Worm (Caenorhabditis elegans) whole organism, L2 larva: ENCODE results near the gene cyp-23A1.

Experiments used
- C34F6.9 ChIP-seq: fragments of 150-350 bp; optimal IDR thresholded peaks from 2 replicates; lab custom pipeline; 2014; ENCODE audit warnings: missing biosample characterization, missing genetic modification characterization
- F13H6.1 ChIP-seq: sonication (generic microtip); optimal IDR thresholded peaks from 2 replicates; lab custom pipeline; 2016; ENCODE audit warnings: missing genetic modification characterization, missing compliant biosample characterization
- ZK546.5 ChIP-seq: sonication (generic microtip); optimal IDR thresholded peaks from 2 replicates; lab custom pipeline; 2017; ENCODE audit warnings: missing biosample characterization, missing genetic modification characterization
- alr-1 ChIP-seq: fragments of 150-350 bp; optimal IDR thresholded peaks from 2 replicates; lab custom pipeline; 2014; ENCODE audit warnings: missing biosample characterization, missing genetic modification characterization
- aly-2 ChIP-seq: fragments of 150-350 bp; optimal IDR thresholded peaks from 2 replicates; lab custom pipeline; 2014; ENCODE audit warnings: missing biosample characterization, missing genetic modification characterization
- blmp-1 ChIP-seq: sonication (generic microtip); optimal IDR thresholded peaks from 2 replicates; lab custom pipeline; 2017; ENCODE audit warnings: missing genetic modification characterization, mild to moderate bottlenecking, missing compliant biosample characterization, antibody characterized with exemption, moderate library complexity; ENCODE audit not compliant: insufficient read depth
- ceh-82 ChIP-seq: fragments of 150-350 bp; optimal IDR thresholded peaks from 2 replicates; lab custom pipeline; 2014; ENCODE audit warnings: missing biosample characterization, missing genetic modification characterization
- crh-2 ChIP-seq: sonication (generic microtip); optimal IDR thresholded peaks from 2 replicates; lab custom pipeline; 2017; ENCODE audit warnings: missing biosample characterization, missing genetic modification characterization
- dmd-4 ChIP-seq: sonication (generic microtip); optimal IDR thresholded peaks from 2 replicates; lab custom pipeline; 2017; ENCODE audit warnings: missing biosample characterization, missing genetic modification characterization
- egl-27 ChIP-seq: sonication (generic microtip); optimal IDR thresholded peaks from 3 replicates; lab custom pipeline; 2017; ENCODE audit warnings: missing biosample characterization, missing genetic modification reagents, missing genetic modification characterization
- elt-1 ChIP-seq: fragments of 150-350 bp; optimal IDR thresholded peaks from 2 replicates; lab custom pipeline; 2014; ENCODE audit warnings: missing biosample characterization, missing genetic modification characterization
- elt-3 ChIP-seq: sonication (generic microtip); optimal IDR thresholded peaks from 2 replicates; lab custom pipeline; 2017; ENCODE audit warnings: missing biosample characterization, missing genetic modification characterization
- gmeb-1 ChIP-seq: fragments of 150-350 bp; optimal IDR thresholded peaks from 2 replicates; lab custom pipeline; 2014; ENCODE audit warnings: missing biosample characterization, missing genetic modification characterization
- lin-11 ChIP-seq: fragments of 150-350 bp; sonication (generic microtip); optimal IDR thresholded peaks from 2 replicates; lab custom pipeline; 2014; ENCODE audit warnings: missing biosample characterization, missing genetic modification characterization, inconsistent platforms, mixed read lengths
- lin-39 ChIP-seq: fragments of 150-350 bp; optimal IDR thresholded peaks from 2 replicates; lab custom pipeline; 2014; ENCODE audit warnings: missing biosample characterization, missing genetic modification reagents, missing genetic modification characterization
- mab-5 ChIP-seq: fragments of 150-350 bp; optimal IDR thresholded peaks from 2 replicates; lab custom pipeline; 2014; ENCODE audit warnings: missing biosample characterization, missing genetic modification characterization
- mbf-1 ChIP-seq: sonication (generic microtip); optimal IDR thresholded peaks from 2 replicates; lab custom pipeline; 2017; ENCODE audit warnings: missing biosample characterization, missing genetic modification characterization
- nhr-10 ChIP-seq: sonication (generic microtip); optimal IDR thresholded peaks from 2 replicates; lab custom pipeline; 2017; ENCODE audit warnings: missing biosample characterization, missing genetic modification characterization
- nhr-12 ChIP-seq: fragments of 150-350 bp; optimal IDR thresholded peaks from 2 replicates; lab custom pipeline; 2014; ENCODE audit warnings: missing biosample characterization, missing genetic modification characterization
- nhr-129 ChIP-seq: fragments of 150-350 bp; optimal IDR thresholded peaks from 2 replicates; lab custom pipeline; 2014; ENCODE audit warnings: missing biosample characterization, missing genetic modification characterization
- nhr-21 ChIP-seq: fragments of 150-350 bp; optimal IDR thresholded peaks from 2 replicates; lab custom pipeline; 2014; ENCODE audit warnings: missing biosample characterization, missing genetic modification characterization
- nhr-23 ChIP-seq: fragments of 150-350 bp; optimal IDR thresholded peaks from 2 replicates; lab custom pipeline; 2014; ENCODE audit warnings: missing biosample characterization, missing genetic modification reagents, missing genetic modification characterization
- nhr-25 ChIP-seq: fragments of 150-350 bp; sonication (generic microtip); optimal IDR thresholded peaks from 3 replicates; lab custom pipeline; 2014; ENCODE audit warnings: missing biosample characterization, missing genetic modification characterization
- nhr-6 ChIP-seq: fragments of 150-350 bp; optimal IDR thresholded peaks from 2 replicates; lab custom pipeline; 2014; ENCODE audit warnings: missing biosample characterization, missing genetic modification characterization
- nhr-77 ChIP-seq: fragments of 150-350 bp; optimal IDR thresholded peaks from 2 replicates; lab custom pipeline; 2014; ENCODE audit warnings: missing biosample characterization, missing genetic modification characterization
- peb-1 ChIP-seq: fragments of 150-350 bp; optimal IDR thresholded peaks from 2 replicates; lab custom pipeline; 2014; ENCODE audit warnings: missing biosample characterization, missing genetic modification characterization
- skn-1 ChIP-seq: sonication (generic microtip); optimal IDR thresholded peaks from 2 replicates; lab custom pipeline; 2017; ENCODE audit warnings: missing biosample characterization, missing genetic modification characterization
- sma-3 ChIP-seq: sonication (generic microtip); optimal IDR thresholded peaks from 2 replicates; lab custom pipeline; 2016; ENCODE audit warnings: missing genetic modification reagents, missing genetic modification characterization, missing compliant biosample characterization
- sma-9 ChIP-seq, 2 experiments: fragments of 150-350 bp in 1 of 2; sonication (generic microtip) in 1 of 2; optimal IDR thresholded peaks; 2 replicates each; lab custom pipeline; 2014 to 2016; ENCODE audit warnings: missing genetic modification characterization in 2 of 2, mild to moderate bottlenecking in 1 of 2, missing biosample characterization in 1 of 2, missing compliant biosample characterization in 1 of 2, missing genetic modification reagents in 1 of 2, moderate library complexity in 1 of 2
- unc-39 ChIP-seq: fragments of 150-350 bp; optimal IDR thresholded peaks from 2 replicates; lab custom pipeline; 2014; ENCODE audit warnings: missing biosample characterization, missing genetic modification characterization
- unc-55 ChIP-seq: fragments of 150-350 bp; sonication (generic microtip); optimal IDR thresholded peaks from 3 replicates; lab custom pipeline; 2014; ENCODE audit warnings: missing biosample characterization, missing genetic modification reagents, missing genetic modification characterization
- unc-62 ChIP-seq: fragments of 150-350 bp; optimal IDR thresholded peaks from 2 replicates; lab custom pipeline; 2014; ENCODE audit warnings: missing biosample characterization, missing genetic modification reagents, missing genetic modification characterization
- zag-1 ChIP-seq: fragments of 150-350 bp; optimal IDR thresholded peaks from 2 replicates; lab custom pipeline; 2014; ENCODE audit warnings: missing biosample characterization, missing genetic modification characterization
- ztf-11 ChIP-seq: sonication (generic microtip); optimal IDR thresholded peaks from 2 replicates; lab custom pipeline; 2017; ENCODE audit warnings: missing biosample characterization, missing genetic modification characterization
- ztf-4 ChIP-seq: fragments of 150-350 bp; optimal IDR thresholded peaks from 2 replicates; lab custom pipeline; 2014; ENCODE audit warnings: missing biosample characterization, missing genetic modification characterization

The cyp-23A1 gene

ce11 chrII:4478303-4478702 lies 33.7 kb upstream of the cyp-23A1 start, which contains the start of gene T05C1.1:
T05C1.1 (plus strand) TSS chrII:4478603.
- TF ChIP-seq ztf-11 (tag; lab: Kevin White, UChicago) (no peak), ZK546.5 (tag; lab: Kevin White, UChicago) (no peak), sma-9 (GFP tag; optimal IDR thresholded peaks at IDR 0.05; lab: Kevin White, UChicago) (no peak), sma-9 (tag; optimal IDR thresholded peaks at IDR 0.05; lab: Kevin White, UChicago) (no peak), nhr-23 (tag; lab: Kevin White, UChicago) (no peak), lin-39 (no peak), peb-1 (tag; lab: Kevin White, UChicago) (no peak), unc-55 (GFP tag; lab: Kevin White, UChicago) (no peak), elt-1 (tag; lab: Kevin White, UChicago) (no peak), ztf-4 (tag; lab: Kevin White, UChicago) (no peak), nhr-25 (tag; lab: Kevin White, UChicago) (no peak), nhr-10 (no peak), zag-1 (tag; lab: Kevin White, UChicago) (no peak), mbf-1 (tag; lab: Kevin White, UChicago) (no peak), blmp-1 (tag; lab: Kevin White, UChicago) (no peak), mab-5 (tag; lab: Kevin White, UChicago) (no peak), C34F6.9 (tag; lab: Kevin White, UChicago) (no peak), F13H6.1 (tag; lab: Kevin White, UChicago) (no peak), sma-3 (GFP tag; lab: Kevin White, UChicago) (no peak)

DNA sequence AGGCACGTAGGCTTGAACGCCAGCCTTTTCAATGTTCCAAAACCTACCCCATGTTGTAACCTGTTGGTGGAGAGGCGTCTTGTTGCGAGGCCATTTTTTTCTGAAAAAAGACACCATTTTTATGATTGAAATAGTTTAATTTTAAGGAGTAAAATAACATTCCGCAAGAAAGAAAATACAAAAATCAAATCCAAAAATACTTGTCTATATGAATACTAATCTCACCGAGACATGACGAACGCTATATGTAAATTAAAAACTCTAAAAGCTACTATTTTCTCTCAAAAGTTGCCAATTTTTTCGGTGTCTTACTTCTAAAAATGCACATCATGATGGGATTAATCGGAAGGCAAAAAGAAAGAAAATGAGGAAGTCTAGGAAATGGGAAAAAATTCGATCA lies 30.0 kb upstream of the cyp-23A1 start, which contains the start of gene T05C1.2:
Gene T05C1.2, minus strand, starts transcription at position 101 of the 400 bp plus-strand sequence.
- no peak for TF ChIP-seq sma-3 (GFP tag; lab: Kevin White, UChicago)
- no peak for TF ChIP-seq blmp-1 (tag; lab: Kevin White, UChicago)
- no peak for TF ChIP-seq unc-39 (tag; lab: Kevin White, UChicago)
- TF ChIP-seq lin-11 (tag; lab: Kevin White, UChicago), result no peak
- TF ChIP-seq skn-1 (tag; lab: Kevin White, UChicago), result no peak
- no peak for TF ChIP-seq elt-3 (tag; lab: Kevin White, UChicago)
- no peak for TF ChIP-seq nhr-25 (tag; lab: Kevin White, UChicago)
- TF ChIP-seq elt-1 (tag; lab: Kevin White, UChicago), result no peak

DNA sequence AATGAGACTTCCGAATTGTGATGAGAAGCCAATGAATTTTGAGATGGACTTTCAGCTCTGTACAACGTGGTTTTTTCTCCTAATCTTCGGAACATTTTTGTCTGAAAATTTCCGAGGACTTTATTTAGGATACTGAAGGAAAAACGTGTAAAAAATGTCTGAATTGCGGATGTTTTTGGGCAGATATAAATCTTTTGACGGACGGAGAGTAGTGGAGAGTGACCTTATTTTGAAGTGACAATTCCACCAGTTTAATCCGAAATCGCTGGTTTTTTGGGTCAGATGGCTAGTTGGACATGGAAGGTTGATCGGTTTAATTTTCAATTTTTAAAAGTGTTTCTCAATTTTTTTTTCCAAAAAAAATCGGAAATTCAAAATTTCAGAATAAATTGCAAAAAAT lies 22.7 kb upstream of the cyp-23A1 start, which contains the start of gene T05C1.3:
Gene T05C1.3, minus strand, starts transcription at position 101 of the 400 bp plus-strand sequence.
- TF ChIP-seq zag-1 (tag; lab: Kevin White, UChicago) (no peak), unc-62 (no peak), nhr-12 (no peak), elt-1 (tag; lab: Kevin White, UChicago) (no peak), nhr-77 (tag; lab: Kevin White, UChicago) (no peak), nhr-21 (tag; lab: Kevin White, UChicago) (no peak), gmeb-1 (tag; lab: Kevin White, UChicago) (no peak), unc-39 (tag; lab: Kevin White, UChicago) (no peak), alr-1 (no peak), nhr-129 (tag; lab: Kevin White, UChicago) (no peak)

ce11 chrII:4490729-4491128 lies 21.3 kb upstream of the cyp-23A1 start, which contains the start of gene T05C1.5:
T05C1.5 (minus strand) TSS chrII:4490829.
- no peak for TF ChIP-seq egl-27 (tag; lab: Kevin White, UChicago)
- TF ChIP-seq dmd-4 (tag; lab: Kevin White, UChicago), result no peak
- TF ChIP-seq elt-1 (tag; lab: Kevin White, UChicago), result no peak
- TF ChIP-seq nhr-10, result no peak
- TF ChIP-seq ceh-82 (tag; lab: Kevin White, UChicago), result no peak
- no peak for TF ChIP-seq ztf-11 (tag; lab: Kevin White, UChicago)
- no peak for TF ChIP-seq lin-11 (tag; lab: Kevin White, UChicago)
- no peak for TF ChIP-seq gmeb-1 (tag; lab: Kevin White, UChicago)
- TF ChIP-seq nhr-6, result no peak
- no peak for TF ChIP-seq C34F6.9 (tag; lab: Kevin White, UChicago)
- TF ChIP-seq crh-2 (tag; lab: Kevin White, UChicago), result no peak
- TF ChIP-seq elt-3 (tag; lab: Kevin White, UChicago), result no peak
- TF ChIP-seq aly-2 (tag; lab: Kevin White, UChicago), result no peak
- no peak for TF ChIP-seq mbf-1 (tag; lab: Kevin White, UChicago)
- TF ChIP-seq, all 48 proteins: peak for 0
